Fruit fly (Drosophila melanogaster): ENCODE measurements around the gene Tango14.

Tango14 gene

dm6 chr2L:1127434-1128089 lies 30.9 kb upstream of the Tango14 start:
- no peak for TF ChIP-seq CG17801 (GFP tag; optimal IDR thresholded peaks at IDR 0.05; ENCODE audit: partially characterized antibody)

dm6 chr2L:1128344-1128931 lies 30.0 kb upstream of the Tango14 start:
- TF ChIP-seq CG17801 (GFP tag; optimal IDR thresholded peaks at IDR 0.05; ENCODE audit: partially characterized antibody), result no peak

- TF ChIP-seq CG17801 (GFP tag; optimal IDR thresholded peaks at IDR 0.05; ENCODE audit: partially characterized antibody), result peak; percentile 67
Measured at dm6 chr2L:1128932-1129887, 29.3 kb upstream of the Tango14 start, which contains the start of the genes Pino and TBC1D23. Pino (minus strand) TSS chr2L:1128953. TBC1D23 (plus strand) TSS chr2L:1129316.

dm6 chr2L:1134011-1134743 lies 24.3 kb upstream of the Tango14 start, which contains the start of the genes Iris and CG4577:
Iris (minus strand) TSS chr2L:1134098.
CG4577 (plus strand) TSS chr2L:1134693.
- TF ChIP-seq CG17801 (GFP tag; optimal IDR thresholded peaks at IDR 0.05; ENCODE audit: partially characterized antibody), result no peak

dm6 chr2L:1135495-1135894 lies 23.0 kb upstream of the Tango14 start:
- TF ChIP-seq CG17801 (GFP tag; optimal IDR thresholded peaks at IDR 0.05; ENCODE audit: partially characterized antibody), result no peak

dm6 chr2L:1136993-1137392 lies 21.5 kb upstream of the Tango14 start:
- no peak for TF ChIP-seq CG17801 (GFP tag; optimal IDR thresholded peaks at IDR 0.05; ENCODE audit: partially characterized antibody)

dm6 chr2L:1142730-1143281 lies 15.7 kb upstream of the Tango14 start, which contains the start of gene MFS3:
MFS3 (plus strand) TSS chr2L:1143201.
- TF ChIP-seq CG17801 (GFP tag; optimal IDR thresholded peaks at IDR 0.05; ENCODE audit: partially characterized antibody), result no peak

- no peak for TF ChIP-seq CG17801 (GFP tag; optimal IDR thresholded peaks at IDR 0.05; ENCODE audit: partially characterized antibody)
Measured at dm6 chr2L:1143286-1143685, 15.2 kb upstream of the Tango14 start.

dm6 chr2L:1144371-1145360 lies 13.8 kb upstream of the Tango14 start:
- no peak for TF ChIP-seq CG17801 (GFP tag; optimal IDR thresholded peaks at IDR 0.05; ENCODE audit: partially characterized antibody)

- TF ChIP-seq CG17801 (GFP tag; optimal IDR thresholded peaks at IDR 0.05; ENCODE audit: partially characterized antibody), result no peak
Measured at dm6 chr2L:1147656-1148055, 10.8 kb upstream of the Tango14 start.

dm6 chr2L:1150554-1150953 lies 7.9 kb upstream of the Tango14 start, which contains the start of the genes Tfb4 and Vps29:
Tfb4 (minus strand) TSS chr2L:1150677.
Vps29 (plus strand) TSS chr2L:1150766.
- peak; percentile 62 for TF ChIP-seq CG17801 (GFP tag; optimal IDR thresholded peaks at IDR 0.05; ENCODE audit: partially characterized antibody)

dm6 chr2L:1152693-1153092 lies 5.8 kb upstream of the Tango14 start:
- TF ChIP-seq CG17801 (GFP tag; optimal IDR thresholded peaks at IDR 0.05; ENCODE audit: partially characterized antibody), result no peak

dm6 chr2L:1156592-1157249 lies 1.7 kb upstream of the Tango14 start:
- TF ChIP-seq CG17801 (GFP tag; optimal IDR thresholded peaks at IDR 0.05; ENCODE audit: partially characterized antibody), result no peak
